Worm (Caenorhabditis elegans): ENCODE results near the gene pmk-2.

- TF ChIP-seq med-1 (GFP tag; optimal IDR thresholded peaks at IDR 0.05; ENCODE audit: insufficient read depth), result no peak
- no peak for TF ChIP-seq T22C8.4 (GFP tag; IDR thresholded peaks at IDR 0.05)
- TF ChIP-seq ztf-29 (GFP tag; IDR thresholded peaks at IDR 0.05), result no peak
- TF ChIP-seq flt-1 (GFP tag; IDR thresholded peaks at IDR 0.05), result no peak
Observed at ce11 chrIV:8138984-8139383, 4.3 kb upstream of the pmk-2 start, which contains the start of gene pmk-3.

Measured in whole organism, midembryonic.